Fruit fly (Drosophila melanogaster): ENCODE data around the gene CG33769.

dm6 chr3L:22645327-22645726 is 2.4 kb upstream of the CG33769 start, which contains the start of gene CG33766:
- no peak for TF ChIP-seq usp (GFP tag; optimal IDR thresholded peaks at IDR 0.05)
- TF ChIP-seq EcR (GFP tag; optimal IDR thresholded peaks at IDR 0.05), result no peak
- no peak for TF ChIP-seq psq (optimal IDR thresholded peaks at IDR 0.05)
